Worm (Caenorhabditis elegans) whole organism, early embryonic: ENCODE data around the gene F55G11.6.

ENCODE experiments used
- B0310.2 ChIP-seq: sonication (generic microtip); optimal IDR thresholded peaks from 2 replicates; lab custom pipeline; 2016; ENCODE audit warnings: mild to moderate bottlenecking, missing genetic modification characterization, missing compliant biosample characterization
- F13C5.2 ChIP-seq: sonication (generic microtip); optimal IDR thresholded peaks from 2 replicates; lab custom pipeline; 2017; ENCODE audit warnings: mild to moderate bottlenecking, missing genetic modification characterization, inconsistent platforms, missing compliant biosample characterization
- aly-1 ChIP-seq: sonication (generic microtip); optimal IDR thresholded peaks from 2 replicates; lab custom pipeline; 2016; ENCODE audit warnings: missing genetic modification characterization, missing compliant biosample characterization
- ama-1 ChIP-seq: fragments of 150-350 bp; optimal IDR thresholded peaks from 2 replicates; lab custom pipeline; 2014
- ceh-13 ChIP-seq: fragments of 200-800 bp; sonication (Bioruptor generic); optimal IDR thresholded peaks from 2 replicates; lab custom pipeline; 2018; ENCODE audit warnings: mild to moderate bottlenecking, missing genetic modification characterization, missing compliant biosample characterization
- ceh-36 ChIP-seq: sonication (generic microtip); optimal IDR thresholded peaks from 2 replicates; lab custom pipeline; 2016; ENCODE audit warnings: missing genetic modification characterization, inconsistent platforms, missing compliant biosample characterization
- ets-7 ChIP-seq: sonication (generic microtip); optimal IDR thresholded peaks from 2 replicates; lab custom pipeline; 2016; ENCODE audit warnings: missing genotype, missing genetic modification characterization, missing compliant biosample characterization
- flt-1 ChIP-seq: fragments of 200-800 bp; sonication (Bioruptor generic); IDR thresholded peaks from 2 replicates; pipeline ENCODE4 v1.3.6; 2022; ENCODE audit warnings: missing genetic modification characterization, missing compliant biosample characterization
- hmbx-1 ChIP-seq: sonication (generic microtip); optimal IDR thresholded peaks from 2 replicates; lab custom pipeline; 2016; ENCODE audit warnings: mild to moderate bottlenecking, missing genetic modification characterization, missing compliant biosample characterization
- hmg-4 ChIP-seq: fragments of 200-800 bp; sonication (Bioruptor generic); optimal IDR thresholded peaks from 2 replicates; lab custom pipeline; 2018; ENCODE audit warnings: mild to moderate bottlenecking, missing genetic modification characterization, missing compliant biosample characterization
- hnd-1 ChIP-seq: sonication (generic microtip); optimal IDR thresholded peaks from 2 replicates; lab custom pipeline; 2016; ENCODE audit warnings: missing genetic modification characterization, missing compliant biosample characterization
- pes-1 ChIP-seq: fragments of 200-800 bp; sonication (Bioruptor generic); IDR thresholded peaks from 2 replicates; pipeline ENCODE4 v1.3.6; 2022; ENCODE audit warnings: missing genetic modification reagents, missing genetic modification characterization, missing compliant biosample characterization
- scrt-1 ChIP-seq: fragments of 200-800 bp; sonication (Bioruptor generic); IDR thresholded peaks from 2 replicates; pipeline ENCODE4 v1.3.6; 2022; ENCODE audit warnings: missing genetic modification characterization, missing compliant biosample characterization
- sea-1 ChIP-seq: fragments of 200-800 bp; sonication (Bioruptor generic); conservative IDR thresholded peaks from 2 replicates; pipeline ENCODE4 v1.3.6; 2022; ENCODE audit warnings: missing genetic modification characterization, missing compliant biosample characterization
- tbx-11 ChIP-seq: fragments of 200-800 bp; sonication (Bioruptor generic); IDR thresholded peaks from 2 replicates; pipeline ENCODE4 v1.3.6; 2022; ENCODE audit warnings: missing genetic modification characterization, missing compliant biosample characterization
- tbx-37 ChIP-seq: fragments of 200-800 bp; sonication (Bioruptor generic); conservative IDR thresholded peaks from 2 replicates; pipeline ENCODE4 v1.3.6; 2022; ENCODE audit warnings: missing genetic modification reagents, missing genetic modification characterization, missing compliant biosample characterization
- tra-4 ChIP-seq: sonication (generic microtip); optimal IDR thresholded peaks from 2 replicates; lab custom pipeline; 2017; ENCODE audit warnings: missing genetic modification characterization, missing compliant biosample characterization

F55G11.6 gene

ce11 chrIV:12962564-12962963 lies 4.7 kb downstream of the F55G11.6 start, which contains the start of gene F55G11.8:
F55G11.8 (plus strand) TSS chrIV:12962808.
- TF ChIP-seq tbx-37 (GFP tag; lab: Robert Waterston, UW) (no peak), scrt-1 (GFP tag; lab: Robert Waterston, UW) (no peak), F13C5.2 (tag; lab: Kevin White, UChicago) (no peak), flt-1 (GFP tag; lab: Robert Waterston, UW) (no peak), ceh-13 (GFP tag; lab: Kevin White, UChicago) (no peak), ama-1 (no peak), ets-7 (tag; lab: Kevin White, UChicago) (no peak), hnd-1 (tag; lab: Kevin White, UChicago) (no peak), tra-4 (tag; lab: Kevin White, UChicago) (no peak), tbx-11 (no peak), ceh-36 (no peak), sea-1 (GFP tag; lab: Robert Waterston, UW) (no peak), pes-1 (no peak), aly-1 (tag; lab: Kevin White, UChicago) (no peak)

- no peak for TF ChIP-seq ets-7 (tag; lab: Kevin White, UChicago)
- no peak for TF ChIP-seq tbx-37 (GFP tag; lab: Robert Waterston, UW)
- no peak for TF ChIP-seq tbx-11
- TF ChIP-seq ceh-13 (GFP tag; lab: Kevin White, UChicago): no peak
- TF ChIP-seq aly-1 (tag; lab: Kevin White, UChicago): no peak
- TF ChIP-seq hmg-4 (GFP tag; lab: Kevin White, UChicago): no peak
- TF ChIP-seq flt-1 (GFP tag; lab: Robert Waterston, UW): no peak
- TF ChIP-seq B0310.2 (tag; lab: Kevin White, UChicago): no peak
- TF ChIP-seq ceh-36: no peak
- no peak for TF ChIP-seq tra-4 (tag; lab: Kevin White, UChicago)
- no peak for TF ChIP-seq pes-1
- TF ChIP-seq ama-1: no peak
- TF ChIP-seq sea-1 (GFP tag; lab: Robert Waterston, UW): no peak
- no peak for TF ChIP-seq hnd-1 (tag; lab: Kevin White, UChicago)
- TF ChIP-seq F13C5.2 (tag; lab: Kevin White, UChicago): no peak
- TF ChIP-seq scrt-1 (GFP tag; lab: Robert Waterston, UW): no peak
Measured at ce11 chrIV:12964648-12965047, 6.8 kb downstream of the F55G11.6 start.

ce11 chrIV:12965074-12965473 lies 7.2 kb downstream of the F55G11.6 start, which contains the start of gene dod-22:
dod-22 (plus strand) TSS chrIV:12965374.
- no peak for TF ChIP-seq tbx-11
- TF ChIP-seq ceh-13 (GFP tag; lab: Kevin White, UChicago): no peak
- TF ChIP-seq ceh-36: no peak
- no peak for TF ChIP-seq hmbx-1 (tag; lab: Kevin White, UChicago)
- no peak for TF ChIP-seq hmg-4 (GFP tag; lab: Kevin White, UChicago)
- no peak for TF ChIP-seq ets-7 (tag; lab: Kevin White, UChicago)
- TF ChIP-seq aly-1 (tag; lab: Kevin White, UChicago): no peak
- TF ChIP-seq sea-1 (GFP tag; lab: Robert Waterston, UW): no peak
- no peak for TF ChIP-seq F13C5.2 (tag; lab: Kevin White, UChicago)
- TF ChIP-seq ama-1: no peak
- TF ChIP-seq B0310.2 (tag; lab: Kevin White, UChicago): no peak
- no peak for TF ChIP-seq flt-1 (GFP tag; lab: Robert Waterston, UW)
- TF ChIP-seq hnd-1 (tag; lab: Kevin White, UChicago): no peak
- no peak for TF ChIP-seq tra-4 (tag; lab: Kevin White, UChicago)
- TF ChIP-seq tbx-37 (GFP tag; lab: Robert Waterston, UW): no peak
- no peak for TF ChIP-seq pes-1
- TF ChIP-seq scrt-1 (GFP tag; lab: Robert Waterston, UW): no peak

DNA sequence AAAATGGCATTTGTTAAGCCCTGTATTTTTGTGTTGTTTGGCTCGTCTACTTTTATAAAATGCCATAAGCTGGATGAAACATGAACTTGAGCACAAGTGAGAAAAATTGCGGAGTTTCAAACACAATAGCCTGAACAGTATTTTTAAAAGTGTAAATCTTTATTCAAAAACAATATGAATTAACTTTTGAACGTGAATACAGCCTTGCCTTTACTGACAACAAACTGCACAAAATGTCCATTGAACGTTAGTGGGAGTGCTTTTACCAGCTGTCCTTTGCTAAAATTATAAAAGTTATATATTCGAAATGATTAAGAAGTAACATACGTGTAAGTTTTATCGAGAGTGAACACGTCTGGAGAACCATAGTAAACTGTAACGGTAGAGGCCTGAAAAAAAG lies 9.5 kb downstream of the F55G11.6 start:
- TF ChIP-seq ama-1: no peak
- TF ChIP-seq ets-7 (tag; lab: Kevin White, UChicago): no peak
- TF ChIP-seq hmg-4 (GFP tag; lab: Kevin White, UChicago): no peak
- no peak for TF ChIP-seq scrt-1 (GFP tag; lab: Robert Waterston, UW)
- no peak for TF ChIP-seq tbx-11
- no peak for TF ChIP-seq hmbx-1 (tag; lab: Kevin White, UChicago)
- no peak for TF ChIP-seq F13C5.2 (tag; lab: Kevin White, UChicago)
- TF ChIP-seq pes-1: no peak
- TF ChIP-seq flt-1 (GFP tag; lab: Robert Waterston, UW): no peak
- TF ChIP-seq tbx-37 (GFP tag; lab: Robert Waterston, UW): no peak
- no peak for TF ChIP-seq ceh-13 (GFP tag; lab: Kevin White, UChicago)
- TF ChIP-seq aly-1 (tag; lab: Kevin White, UChicago): no peak

DNA sequence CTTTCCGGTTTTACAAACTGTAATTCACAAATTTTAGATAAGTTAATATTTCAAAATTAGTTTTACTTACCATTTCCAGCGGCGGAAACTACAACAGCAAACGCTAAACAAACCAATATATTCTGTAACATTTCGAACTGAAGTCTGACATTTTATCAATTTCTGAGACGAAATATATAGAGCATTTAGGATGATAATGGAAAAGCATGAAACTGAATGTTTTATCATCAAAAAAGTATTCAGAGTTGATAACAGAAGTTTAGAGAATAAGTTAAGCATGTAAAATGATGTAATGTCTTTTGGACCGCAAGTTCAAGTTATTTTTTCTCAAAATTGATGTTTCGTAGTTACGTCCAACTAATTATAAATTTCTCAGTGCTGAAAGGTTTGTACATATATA lies 11.3 kb downstream of the F55G11.6 start, which contains the start of gene F55G11.2:
F55G11.2 (minus strand) TSS at position 149 of the 400 bp plus-strand sequence.
- TF ChIP-seq flt-1 (GFP tag; lab: Robert Waterston, UW): no peak
- no peak for TF ChIP-seq aly-1 (tag; lab: Kevin White, UChicago)
- no peak for TF ChIP-seq tbx-37 (GFP tag; lab: Robert Waterston, UW)
- no peak for TF ChIP-seq ets-7 (tag; lab: Kevin White, UChicago)
- no peak for TF ChIP-seq ceh-13 (GFP tag; lab: Kevin White, UChicago)
- no peak for TF ChIP-seq tbx-11
- no peak for TF ChIP-seq B0310.2 (tag; lab: Kevin White, UChicago)

ce11 chrIV:12971994-12972520 lies 14.2 kb downstream of the F55G11.6 start:
- TF ChIP-seq ets-7 (tag; lab: Kevin White, UChicago) (no peak), tra-4 (tag; lab: Kevin White, UChicago) (no peak), ceh-13 (GFP tag; lab: Kevin White, UChicago) (no peak), hmbx-1 (tag; lab: Kevin White, UChicago) (no peak), hmg-4 (GFP tag; lab: Kevin White, UChicago) (no peak), pes-1 (no peak), ama-1 (no peak), hnd-1 (tag; lab: Kevin White, UChicago) (no peak), flt-1 (GFP tag; lab: Robert Waterston, UW) (no peak)

DNA sequence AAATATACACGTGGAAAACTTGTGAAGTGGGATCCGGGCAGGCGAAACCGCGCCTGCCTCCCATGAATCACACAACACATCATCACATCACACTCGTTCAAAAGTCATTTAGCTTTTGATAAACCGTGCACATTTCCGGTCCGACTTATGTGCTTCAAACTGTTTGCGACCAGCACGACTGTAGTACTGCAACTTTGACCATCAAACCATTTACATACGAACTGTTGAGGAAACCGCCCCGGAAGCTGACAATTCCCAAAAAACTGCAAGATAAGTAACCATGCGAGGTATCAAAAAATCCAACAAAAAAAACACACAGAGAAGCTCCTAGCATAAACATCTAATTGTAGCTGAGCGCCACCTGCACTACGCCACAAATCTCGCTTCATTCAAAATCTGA lies 14.9 kb downstream of the F55G11.6 start:
- TF ChIP-seq hmg-4 (GFP tag; lab: Kevin White, UChicago): no peak
- TF ChIP-seq scrt-1 (GFP tag; lab: Robert Waterston, UW): no peak
- no peak for TF ChIP-seq hmbx-1 (tag; lab: Kevin White, UChicago)
- no peak for TF ChIP-seq ets-7 (tag; lab: Kevin White, UChicago)
- no peak for TF ChIP-seq ceh-13 (GFP tag; lab: Kevin White, UChicago)
- no peak for TF ChIP-seq hnd-1 (tag; lab: Kevin White, UChicago)
- no peak for TF ChIP-seq ama-1
- no peak for TF ChIP-seq tbx-37 (GFP tag; lab: Robert Waterston, UW)
- no peak for TF ChIP-seq tra-4 (tag; lab: Kevin White, UChicago)
- no peak for TF ChIP-seq ceh-36
- no peak for TF ChIP-seq F13C5.2 (tag; lab: Kevin White, UChicago)
- no peak for TF ChIP-seq flt-1 (GFP tag; lab: Robert Waterston, UW)
- no peak for TF ChIP-seq tbx-11
- no peak for TF ChIP-seq B0310.2 (tag; lab: Kevin White, UChicago)
- TF ChIP-seq aly-1 (tag; lab: Kevin White, UChicago): no peak
- TF ChIP-seq sea-1 (GFP tag; lab: Robert Waterston, UW): no peak
- no peak for TF ChIP-seq pes-1
